Worm (Caenorhabditis elegans) whole organism, mixed stage, embryonic: Measurements from ENCODE around the gene F49F1.14.

Experiments
- ces-1 ChIP-seq: fragments of 150-350 bp; optimal IDR thresholded peaks from 2 replicates; lab custom pipeline; 2014; ENCODE audit warnings: missing biosample characterization, missing genetic modification reagents, missing genetic modification characterization
- elt-1 ChIP-seq: sonication (generic microtip); optimal IDR thresholded peaks from 2 replicates; lab custom pipeline; 2017; ENCODE audit warnings: missing genetic modification characterization, mild to moderate bottlenecking, missing compliant biosample characterization, antibody characterized with exemption, moderate library complexity, borderline replicate concordance; ENCODE audit not compliant: insufficient read depth
- elt-3 ChIP-seq: fragments of 150-350 bp; optimal IDR thresholded peaks from 2 replicates; lab custom pipeline; 2014; ENCODE audit warnings: missing biosample characterization, missing genetic modification characterization
- flh-1 ChIP-seq: fragments of 200-800 bp; sonication (Bioruptor generic); optimal IDR thresholded peaks from 2 replicates; lab custom pipeline; 2018; ENCODE audit warnings: mild to moderate bottlenecking, missing genetic modification characterization, moderate library complexity, missing compliant biosample characterization
- lsy-2 ChIP-seq: fragments of 150-350 bp; optimal IDR thresholded peaks from 2 replicates; lab custom pipeline; 2014; ENCODE audit warnings: missing biosample characterization, missing genetic modification characterization
- mab-5 ChIP-seq: fragments of 150-350 bp; optimal IDR thresholded peaks from 2 replicates; lab custom pipeline; 2014; ENCODE audit warnings: missing biosample characterization, missing genetic modification characterization
- nhr-12 ChIP-seq: fragments of 150-350 bp; optimal IDR thresholded peaks from 2 replicates; lab custom pipeline; 2014; ENCODE audit warnings: missing biosample characterization, missing genetic modification characterization
- nhr-237 ChIP-seq: fragments of 150-350 bp; optimal IDR thresholded peaks from 2 replicates; lab custom pipeline; 2014; ENCODE audit warnings: missing biosample characterization, missing genetic modification characterization
- nhr-28 ChIP-seq: fragments of 150-350 bp; optimal IDR thresholded peaks from 2 replicates; lab custom pipeline; 2014; ENCODE audit warnings: missing biosample characterization, missing genetic modification characterization
- sptf-1 ChIP-seq: sonication (generic microtip); optimal IDR thresholded peaks from 2 replicates; lab custom pipeline; 2017; ENCODE audit warnings: mild to moderate bottlenecking, missing genetic modification characterization, moderate library complexity, missing compliant biosample characterization
- unc-39 ChIP-seq: fragments of 150-350 bp; optimal IDR thresholded peaks from 2 replicates; lab custom pipeline; 2014; ENCODE audit warnings: missing biosample characterization, missing genetic modification characterization
- unc-62 ChIP-seq: fragments of 150-350 bp; optimal IDR thresholded peaks from 2 replicates; lab custom pipeline; 2014; ENCODE audit warnings: missing biosample characterization, missing genetic modification reagents, missing genetic modification characterization
- ztf-11 ChIP-seq: fragments of 150-350 bp; optimal IDR thresholded peaks from 2 replicates; lab custom pipeline; 2014; ENCODE audit warnings: missing biosample characterization, missing genetic modification characterization

- TF ChIP-seq lsy-2 (tag; lab: Kevin White, UChicago) (no peak), unc-62 (GFP tag; lab: Kevin White, UChicago) (no peak), ztf-11 (no peak), flh-1 (GFP tag; lab: Kevin White, UChicago) (no peak), ces-1 (no peak), nhr-12 (tag; lab: Kevin White, UChicago) (no peak), mab-5 (tag; lab: Kevin White, UChicago) (no peak), nhr-28 (no peak), elt-1 (no peak), nhr-237 (tag; lab: Kevin White, UChicago) (no peak), unc-39 (tag; lab: Kevin White, UChicago) (no peak), elt-3 (tag; lab: Kevin White, UChicago) (no peak), sptf-1 (tag; lab: Kevin White, UChicago) (no peak)
Observed at ce11 chrIV:4139022-4139421, 26.7 kb upstream of the F49F1.14 start, which contains the start of gene F49F1.10.
